Fruit fly (Drosophila melanogaster): ENCODE results near the gene Arp6.

Gene Arp6

dm6 chrX:15746682-15747196 is 9.8 kb upstream of the Arp6 start:
- TF ChIP-seq noc (tag; optimal IDR thresholded peaks at IDR 0.05), result no peak

- no peak for TF ChIP-seq noc (tag; optimal IDR thresholded peaks at IDR 0.05)
These were observed 9.2 kb upstream of the Arp6 start, which contains the start of the genes CG8944 and CCT6 for dm6 chrX:15745905-15746681. CG8944 (minus strand) TSS chrX:15746231. CCT6 (plus strand) TSS chrX:15746648.

dm6 chrX:15740881-15741280 is 4.0 kb upstream of the Arp6 start:
- TF ChIP-seq noc (tag; optimal IDR thresholded peaks at IDR 0.05), result peak; percentile 25

dm6 chrX:15740288-15740726 is 3.4 kb upstream of the Arp6 start:
- TF ChIP-seq noc (tag; optimal IDR thresholded peaks at IDR 0.05), result peak; percentile 91

- peak; percentile 63 for TF ChIP-seq noc (tag; optimal IDR thresholded peaks at IDR 0.05)
These were observed 2.1 kb upstream of the Arp6 start, which contains the start of the genes CG11679 and CG8206 for dm6 chrX:15738890-15739550. CG11679 (minus strand) TSS chrX:15738954. CG8206 (plus strand) TSS chrX:15739230.

dm6 chrX:15733995-15734394 is 2.9 kb downstream of the Arp6 start, which contains the start of the genes CG12379 and MagR:
CG12379 (minus strand) TSS chrX:15733996.
MagR (plus strand) TSS chrX:15734270.
- TF ChIP-seq noc (tag; optimal IDR thresholded peaks at IDR 0.05), result peak; percentile 76

- TF ChIP-seq noc (tag; optimal IDR thresholded peaks at IDR 0.05), result no peak
These were observed 3.6 kb downstream of the Arp6 start for dm6 chrX:15733192-15733892.

- no peak for TF ChIP-seq noc (tag; optimal IDR thresholded peaks at IDR 0.05)
These were observed 5.0 kb downstream of the Arp6 start, which contains the start of gene CG8191 for dm6 chrX:15731968-15732367. CG8191 (plus strand) TSS chrX:15732178.

- TF ChIP-seq noc (tag; optimal IDR thresholded peaks at IDR 0.05), result no peak
These were observed 24.5 kb downstream of the Arp6 start, which contains the start of gene HUWE1 for dm6 chrX:15712409-15712808. HUWE1 (plus strand) TSS chrX:15712628.

- no peak for TF ChIP-seq noc (tag; optimal IDR thresholded peaks at IDR 0.05)
These were observed 26.2 kb downstream of the Arp6 start for dm6 chrX:15710751-15711179.

dm6 chrX:15709984-15710750 is 26.8 kb downstream of the Arp6 start, which contains the start of the genes CG9281 and CG15601:
CG9281 (minus strand) TSS chrX:15710539.
CG15601 (plus strand) TSS chrX:15710647.
- no peak for TF ChIP-seq noc (tag; optimal IDR thresholded peaks at IDR 0.05)

dm6 chrX:15709624-15709983 is 27.3 kb downstream of the Arp6 start:
- no peak for TF ChIP-seq noc (tag; optimal IDR thresholded peaks at IDR 0.05)

- TF ChIP-seq noc (tag; optimal IDR thresholded peaks at IDR 0.05), result peak; percentile 38
These were observed 33.2 kb downstream of the Arp6 start, which contains the start of the genes Pis and Hap40 for dm6 chrX:15703720-15704206. Pis (minus strand) TSS chrX:15703770. Hap40 (plus strand) TSS chrX:15704125.

dm6 chrX:15701047-15701446 is 35.9 kb downstream of the Arp6 start, which contains the start of gene CG9240:
CG9240 (minus strand) TSS chrX:15701259.
- no peak for TF ChIP-seq noc (tag; optimal IDR thresholded peaks at IDR 0.05)

Data from whole organism, larva.